Worm (Caenorhabditis elegans): ENCODE results near the gene srg-28.

The srg-28 gene

DNA sequence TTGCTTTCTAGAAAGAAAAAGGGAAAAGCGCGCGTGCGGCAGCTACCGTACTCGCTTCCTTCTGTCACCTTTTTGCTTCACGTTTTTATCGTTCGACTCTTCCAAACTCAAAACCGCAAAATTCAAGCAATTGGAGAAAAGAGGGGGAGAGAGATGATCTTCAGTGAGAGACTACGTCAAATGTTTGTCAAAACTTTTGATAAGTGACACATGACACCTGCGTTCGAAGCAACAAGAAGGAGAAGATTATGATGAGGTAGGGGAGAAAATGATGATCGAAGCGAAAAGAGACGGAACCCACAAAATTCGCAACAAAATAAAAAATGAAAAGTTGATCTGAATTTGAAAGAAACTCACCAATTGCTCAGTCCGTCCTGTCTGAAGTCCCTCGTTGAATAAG, 16.3 kb upstream of the srg-28 start:
- TF ChIP-seq ztf-11 (tag; optimal IDR thresholded peaks at IDR 0.05) = no peak
- TF ChIP-seq pha-4 (tag; optimal IDR thresholded peaks at IDR 0.05) = no peak
- TF ChIP-seq zip-8 (tag; optimal IDR thresholded peaks at IDR 0.05) = no peak
- TF ChIP-seq unc-62 (GFP tag; optimal IDR thresholded peaks at IDR 0.05) = peak; percentile 80
- TF ChIP-seq nhr-76 (tag; optimal IDR thresholded peaks at IDR 0.05) = no peak
- peak; percentile 41 for TF ChIP-seq hlh-1 (tag; optimal IDR thresholded peaks at IDR 0.05)

DNA sequence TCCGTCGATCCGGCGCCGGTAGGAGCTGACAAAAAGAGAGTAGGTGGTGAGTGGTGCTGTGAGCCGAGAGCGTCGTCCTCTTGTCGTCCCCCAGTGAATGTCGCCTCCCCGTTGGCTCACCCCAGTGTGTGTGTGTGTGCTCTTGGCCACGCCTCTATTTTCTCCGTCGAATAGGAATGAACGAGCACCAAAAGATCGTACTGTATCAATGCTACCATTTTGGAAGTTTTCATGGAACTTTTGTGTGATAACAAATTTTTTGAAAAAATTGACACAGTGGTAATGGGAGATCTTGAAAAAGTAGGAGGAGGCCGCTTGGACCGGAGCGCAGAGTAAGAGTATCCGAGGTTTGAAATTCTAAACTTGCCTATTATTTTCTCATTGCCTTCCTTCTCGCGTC, 15.2 kb upstream of the srg-28 start, which contains the start of gene ceh-34:
TSS of gene ceh-34 (minus strand) at position 101 of the 400 bp plus-strand sequence.
- no peak for TF ChIP-seq nhr-2 (tag; optimal IDR thresholded peaks at IDR 0.05)
- no peak for TF ChIP-seq lin-32 (GFP tag; optimal IDR thresholded peaks at IDR 0.05)
- TF ChIP-seq nhr-237 (tag; optimal IDR thresholded peaks at IDR 0.05) = no peak
- TF ChIP-seq unc-62 (GFP tag; optimal IDR thresholded peaks at IDR 0.05) = no peak
- TF ChIP-seq elt-3 (tag; optimal IDR thresholded peaks at IDR 0.05) = no peak
- no peak for TF ChIP-seq unc-39 (tag; optimal IDR thresholded peaks at IDR 0.05)
- no peak for TF ChIP-seq mls-2 (tag; optimal IDR thresholded peaks at IDR 0.05)
- no peak for TF ChIP-seq elt-1 (tag; optimal IDR thresholded peaks at IDR 0.05; ENCODE audit: borderline replicate concordance, insufficient read depth)
- no peak for TF ChIP-seq M03D4.4 (tag; optimal IDR thresholded peaks at IDR 0.05)
- TF ChIP-seq mab-5 (tag; optimal IDR thresholded peaks at IDR 0.05) = no peak
- TF ChIP-seq nhr-28 (tag; optimal IDR thresholded peaks at IDR 0.05) = no peak
- TF ChIP-seq bed-3 (GFP tag; optimal IDR thresholded peaks at IDR 0.05) = no peak
- TF ChIP-seq ceh-83 (GFP tag; optimal IDR thresholded peaks at IDR 0.05) = no peak
- no peak for TF ChIP-seq pha-4 (tag; optimal IDR thresholded peaks at IDR 0.05)

ce11 chrV:5322815-5323214, 11.9 kb upstream of the srg-28 start:
- no peak for TF ChIP-seq unc-120 (tag; optimal IDR thresholded peaks at IDR 0.05; ENCODE audit: poor library complexity, severe bottlenecking)
- no peak for TF ChIP-seq sem-2 (GFP tag; optimal IDR thresholded peaks at IDR 0.05)
- no peak for TF ChIP-seq elt-1 (tag; optimal IDR thresholded peaks at IDR 0.05; ENCODE audit: borderline replicate concordance, insufficient read depth)
- TF ChIP-seq hlh-1 (tag; optimal IDR thresholded peaks at IDR 0.05) = no peak
- no peak for TF ChIP-seq nhr-28 (tag; optimal IDR thresholded peaks at IDR 0.05)
- no peak for TF ChIP-seq lsy-2 (tag; optimal IDR thresholded peaks at IDR 0.05)
- no peak for TF ChIP-seq elt-3 (tag; optimal IDR thresholded peaks at IDR 0.05)
- no peak for TF ChIP-seq nhr-2 (tag; optimal IDR thresholded peaks at IDR 0.05)
- TF ChIP-seq unc-39 (tag; optimal IDR thresholded peaks at IDR 0.05) = no peak
- no peak for TF ChIP-seq ztf-11 (tag; optimal IDR thresholded peaks at IDR 0.05)
- no peak for TF ChIP-seq lin-32 (GFP tag; optimal IDR thresholded peaks at IDR 0.05)
- no peak for TF ChIP-seq ceh-43 (GFP tag; optimal IDR thresholded peaks at IDR 0.05)
- TF ChIP-seq unc-62 (GFP tag; optimal IDR thresholded peaks at IDR 0.05) = no peak
- no peak for TF ChIP-seq ceh-83 (GFP tag; optimal IDR thresholded peaks at IDR 0.05)
- TF ChIP-seq mls-2 (tag; optimal IDR thresholded peaks at IDR 0.05) = no peak
- TF ChIP-seq flh-1 (GFP tag; optimal IDR thresholded peaks at IDR 0.05) = no peak
- TF ChIP-seq cnd-1 (tag; optimal IDR thresholded peaks at IDR 0.05) = no peak

- TF ChIP-seq bed-3 (GFP tag; optimal IDR thresholded peaks at IDR 0.05) = no peak
- TF ChIP-seq zip-8 (tag; optimal IDR thresholded peaks at IDR 0.05) = peak; percentile 32
Measured at ce11 chrV:5324566-5324965, 10.1 kb upstream of the srg-28 start, which contains the start of gene ceh-33. ceh-33 (minus strand) TSS chrV:5324666.

DNA sequence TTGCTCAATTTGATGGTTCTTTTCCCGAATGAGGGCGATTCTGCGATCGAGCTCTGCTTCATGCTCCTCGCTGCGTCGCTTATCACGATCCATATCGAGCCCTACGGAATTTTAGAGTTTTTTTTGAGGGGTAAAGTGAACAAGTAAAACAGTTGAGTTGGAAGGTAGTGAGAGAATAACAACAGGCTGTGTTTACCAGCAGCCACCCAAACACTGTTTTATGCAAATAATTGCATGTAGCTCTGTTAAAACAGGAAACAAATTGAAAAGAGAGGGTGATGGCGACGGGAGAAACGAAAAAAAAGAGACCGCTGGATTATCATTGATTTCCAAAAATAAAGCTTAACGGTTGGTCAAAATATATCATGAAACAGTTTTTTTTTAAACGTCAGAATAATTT, 6.4 kb upstream of the srg-28 start, which contains the start of gene C10G8.8:
TSS of gene C10G8.8 (minus strand) at position 101 of the 400 bp plus-strand sequence.
- TF ChIP-seq nhr-12 (tag; optimal IDR thresholded peaks at IDR 0.05) (no peak), nhr-28 (tag; optimal IDR thresholded peaks at IDR 0.05) (no peak), hlh-1 (tag; optimal IDR thresholded peaks at IDR 0.05) (no peak), mep-1 (tag; optimal IDR thresholded peaks at IDR 0.05) (no peak), ham-2 (GFP tag; optimal IDR thresholded peaks at IDR 0.05) (no peak), blmp-1 (tag; optimal IDR thresholded peaks at IDR 0.05) (no peak), cnd-1 (tag; optimal IDR thresholded peaks at IDR 0.05) (no peak), zip-8 (tag; optimal IDR thresholded peaks at IDR 0.05) (no peak), lin-13 (tag; optimal IDR thresholded peaks at IDR 0.05) (no peak), ztf-11 (tag; optimal IDR thresholded peaks at IDR 0.05) (no peak), drap-1 (GFP tag; optimal IDR thresholded peaks at IDR 0.05) (no peak), tbx-8 (GFP tag; optimal IDR thresholded peaks at IDR 0.05) (no peak), unc-62 (GFP tag; optimal IDR thresholded peaks at IDR 0.05) (no peak), sem-2 (GFP tag; optimal IDR thresholded peaks at IDR 0.05) (no peak), ceh-43 (GFP tag; optimal IDR thresholded peaks at IDR 0.05) (no peak), nhr-2 (tag; optimal IDR thresholded peaks at IDR 0.05) (no peak), lin-32 (GFP tag; optimal IDR thresholded peaks at IDR 0.05) (no peak), nhr-237 (tag; optimal IDR thresholded peaks at IDR 0.05) (no peak), lsy-2 (tag; optimal IDR thresholded peaks at IDR 0.05) (no peak)

All from whole organism, mixed stage, embryonic.